Worm (Caenorhabditis elegans): Measurements from ENCODE around the gene rol-6.

ce11 chrII:8714913-8715447 is 17.9 kb upstream of the rol-6 start, which contains the start of the genes rab-21 and T01B7.13:
- TF ChIP-seq egl-27 (tag; optimal IDR thresholded peaks at IDR 0.05) (no peak), nhr-23 (tag; optimal IDR thresholded peaks at IDR 0.05) (no peak), fos-1 (tag; optimal IDR thresholded peaks at IDR 0.05) (no peak), zag-1 (tag; optimal IDR thresholded peaks at IDR 0.05) (no peak), R02D3.7 (tag; optimal IDR thresholded peaks at IDR 0.05) (no peak), unc-62 (GFP tag; optimal IDR thresholded peaks at IDR 0.05) (no peak), lin-15B (tag; optimal IDR thresholded peaks at IDR 0.05) (no peak), nfya-1 (tag; optimal IDR thresholded peaks at IDR 0.05; ENCODE audit: insufficient read depth) (no peak), ceh-82 (tag; optimal IDR thresholded peaks at IDR 0.05) (no peak), elt-3 (tag; optimal IDR thresholded peaks at IDR 0.05) (no peak), lin-39 (tag; optimal IDR thresholded peaks at IDR 0.05) (no peak), nhr-12 (tag; optimal IDR thresholded peaks at IDR 0.05) (no peak), ceh-16 (tag; optimal IDR thresholded peaks at IDR 0.05) (no peak)
